Fruit fly (Drosophila melanogaster) whole organism, embryonic: ENCODE measurements around the gene CG43273.

Experiments used
- BtbVII ChIP-seq: fragments of 200-800 bp; sonication (Bioruptor generic); optimal IDR thresholded peaks from 3 replicates; lab custom pipeline; 2017; ENCODE audit warnings: missing biosample characterization, mild to moderate bottlenecking, missing genetic modification characterization
- CG10209 ChIP-seq: fragments of 200-800 bp; sonication (Bioruptor generic); optimal IDR thresholded peaks from 3 replicates; lab custom pipeline; 2017; ENCODE audit warnings: missing biosample characterization, mild to moderate bottlenecking, missing genetic modification characterization, missing genetic modification reagents
- CG12769 ChIP-seq: fragments of 200-800 bp; sonication (Bioruptor generic); optimal IDR thresholded peaks from 2 replicates; lab custom pipeline; 2019; ENCODE audit warnings: missing biosample characterization, mild to moderate bottlenecking, missing genetic modification characterization, moderate library complexity
- CG13123 ChIP-seq: fragments of 200-800 bp; sonication (Bioruptor generic); optimal IDR thresholded peaks from 2 replicates; lab custom pipeline; 2016; ENCODE audit warnings: missing biosample characterization, missing genetic modification characterization
- CG1603 ChIP-seq: fragments of 200-800 bp; sonication (Bioruptor generic); optimal IDR thresholded peaks from 2 replicates; lab custom pipeline; 2019; ENCODE audit warnings: missing biosample characterization, mild to moderate bottlenecking, missing genetic modification characterization, moderate library complexity
- CG16779 ChIP-seq: fragments of 200-800 bp; sonication (Bioruptor generic); IDR thresholded peaks from 2 replicates; pipeline ENCODE4 v1.3.6; 2022; ENCODE audit warnings: missing biosample characterization, missing genetic modification characterization
- CG16815 ChIP-seq: fragments of 200-800 bp; sonication (Bioruptor generic); optimal IDR thresholded peaks from 3 replicates; lab custom pipeline; 2017; ENCODE audit warnings: missing biosample characterization, mild to moderate bottlenecking, missing genetic modification characterization
- CG31365 ChIP-seq: fragments of 200-800 bp; sonication (Bioruptor generic); optimal IDR thresholded peaks from 2 replicates; lab custom pipeline; 2018; ENCODE audit warnings: missing biosample characterization, mild to moderate bottlenecking, missing genetic modification characterization
- CG33557 ChIP-seq: fragments of 200-800 bp; sonication (Bioruptor generic); optimal IDR thresholded peaks from 2 replicates; lab custom pipeline; 2019; ENCODE audit warnings: missing biosample characterization, mild to moderate bottlenecking, missing genetic modification characterization, moderate library complexity
- CG43689 ChIP-seq: fragments of 200-800 bp; sonication (Bioruptor generic); IDR thresholded peaks from 2 replicates; pipeline ENCODE4 v1.3.6; 2022; ENCODE audit warnings: missing biosample characterization, missing genetic modification characterization
- CG4404 ChIP-seq: fragments of 200-800 bp; sonication (Bioruptor generic); IDR thresholded peaks from 2 replicates; pipeline ENCODE4 v1.3.6; 2022; ENCODE audit warnings: missing biosample characterization, missing genetic modification characterization
- CG6175 ChIP-seq: fragments of 200-800 bp; sonication (Bioruptor generic); IDR thresholded peaks from 3 replicates; pipeline ENCODE4 v1.3.6; 2022; ENCODE audit warnings: missing biosample characterization, missing genetic modification characterization
- CG6254 ChIP-seq: fragments of 200-800 bp; sonication (Bioruptor generic); optimal IDR thresholded peaks from 3 replicates; lab custom pipeline; 2017; ENCODE audit warnings: mild to moderate bottlenecking, missing biosample characterization, missing genetic modification reagents, missing genetic modification characterization
- CG7271 ChIP-seq: fragments of 200-800 bp; sonication (Bioruptor generic); optimal IDR thresholded peaks from 2 replicates; lab custom pipeline; 2018; ENCODE audit warnings: missing biosample characterization, mild to moderate bottlenecking, missing genetic modification characterization, moderate library complexity
- CG7839 ChIP-seq: fragments of 200-800 bp; sonication (Bioruptor generic); optimal IDR thresholded peaks from 3 replicates; lab custom pipeline; 2018; ENCODE audit warnings: missing biosample characterization, mild to moderate bottlenecking, missing genetic modification characterization, moderate library complexity
- CG7928 ChIP-seq: fragments of 200-800 bp; sonication (Bioruptor generic); optimal IDR thresholded peaks from 2 replicates; lab custom pipeline; 2017; ENCODE audit warnings: missing biosample characterization, mild to moderate bottlenecking, missing genetic modification characterization
- CoRest ChIP-seq: fragments of 200-800 bp; sonication (Bioruptor generic); optimal IDR thresholded peaks from 3 replicates; lab custom pipeline; 2018; ENCODE audit warnings: missing biosample characterization, mild to moderate bottlenecking, missing genetic modification characterization, moderate library complexity
- CrebB ChIP-seq: fragments of 200-800 bp; sonication (Bioruptor generic); optimal IDR thresholded peaks from 3 replicates; lab custom pipeline; 2018; ENCODE audit warnings: missing biosample characterization, mild to moderate bottlenecking, missing genetic modification characterization
- Dip3 ChIP-seq: fragments of 200-800 bp; sonication (Bioruptor generic); optimal IDR thresholded peaks from 3 replicates; lab custom pipeline; 2016; ENCODE audit warnings: missing biosample characterization, missing genetic modification characterization
- Dref ChIP-seq: fragments of 200-800 bp; sonication (Bioruptor generic); IDR thresholded peaks from 2 replicates; pipeline ENCODE4 v1.3.6; 2022; ENCODE audit warnings: missing biosample characterization, missing genetic modification characterization
- HLH4C ChIP-seq: fragments of 200-800 bp; sonication (Bioruptor generic); IDR thresholded peaks from 3 replicates; pipeline ENCODE4 v1.3.6; 2022; ENCODE audit warnings: missing biosample characterization, missing genetic modification characterization; ENCODE audit not compliant: partially characterized antibody
- Kr ChIP-seq: fragments of 200-800 bp; sonication (Bioruptor generic); optimal IDR thresholded peaks from 2 replicates; lab custom pipeline; 2017; ENCODE audit warnings: missing biosample characterization, mild to moderate bottlenecking, missing genetic modification characterization
- Lpt ChIP-seq: fragments of >200 bp; optimal IDR thresholded peaks from 2 replicates; lab custom pipeline; 2018; ENCODE audit warnings: missing biosample characterization, missing genetic modification characterization
- MBD-R2 ChIP-seq: fragments of 200-800 bp; sonication (Bioruptor generic); IDR thresholded peaks from 2 replicates; pipeline ENCODE4 v1.3.6; 2022; ENCODE audit warnings: missing biosample characterization, missing genetic modification characterization
- NK7.1 ChIP-seq: fragments of 200-800 bp; sonication (Bioruptor generic); optimal IDR thresholded peaks from 3 replicates; lab custom pipeline; 2016; ENCODE audit warnings: missing biosample characterization, missing genetic modification characterization
- Oaz ChIP-seq: fragments of 200-800 bp; sonication (Bioruptor generic); IDR thresholded peaks from 2 replicates; pipeline ENCODE4 v1.3.6; 2022; ENCODE audit warnings: missing biosample characterization, missing genetic modification characterization
- Sry-β ChIP-seq: fragments of 200-800 bp; sonication (Bioruptor generic); optimal IDR thresholded peaks from 2 replicates; lab custom pipeline; 2018; ENCODE audit warnings: missing biosample characterization, mild to moderate bottlenecking, missing genetic modification characterization, moderate library complexity
- Sry-δ ChIP-seq: fragments of 200-800 bp; sonication (Bioruptor generic); optimal IDR thresholded peaks from 2 replicates; lab custom pipeline; 2016; ENCODE audit warnings: missing biosample characterization, missing genetic modification characterization
- Vsx1 ChIP-seq: fragments of 200-800 bp; sonication (Bioruptor generic); optimal IDR thresholded peaks from 2 replicates; lab custom pipeline; 2017; ENCODE audit warnings: missing biosample characterization, mild to moderate bottlenecking, missing genetic modification characterization, missing genetic modification reagents
- aop ChIP-seq: fragments of 200-800 bp; sonication (Bioruptor generic); IDR thresholded peaks from 2 replicates; pipeline ENCODE4 v1.3.6; 2022; ENCODE audit warnings: missing biosample characterization, missing genetic modification characterization
- ap ChIP-seq: fragments of 200-800 bp; sonication (Bioruptor generic); IDR thresholded peaks from 2 replicates; pipeline ENCODE4 v1.3.6; 2022; ENCODE audit warnings: missing biosample characterization, missing genetic modification characterization
- chm ChIP-seq: fragments of 200-800 bp; sonication (Bioruptor generic); IDR thresholded peaks from 2 replicates; pipeline ENCODE4 v1.3.6; 2022; ENCODE audit warnings: missing biosample characterization, missing genetic modification characterization
- corto ChIP-seq: fragments of 200-800 bp; sonication (Bioruptor generic); optimal IDR thresholded peaks from 2 replicates; lab custom pipeline; 2016; ENCODE audit warnings: missing biosample characterization, mild to moderate bottlenecking, missing genetic modification characterization, moderate library complexity
- dpn ChIP-seq, 2 experiments: fragments of 200-800 bp; sonication (Bioruptor generic); optimal IDR thresholded peaks; 3 replicates each; lab custom pipeline; 2016; ENCODE audit warnings: missing biosample characterization in 2 of 2, missing genetic modification characterization in 2 of 2
- esg ChIP-seq: fragments of 200-800 bp; sonication (Bioruptor generic); conservative IDR thresholded peaks from 2 replicates; pipeline ENCODE4 v1.3.6; 2022; ENCODE audit warnings: missing biosample characterization, missing genetic modification characterization
- exex ChIP-seq: fragments of 200-800 bp; sonication (Bioruptor generic); optimal IDR thresholded peaks from 4 replicates; lab custom pipeline; 2018; ENCODE audit warnings: missing biosample characterization, mild to moderate bottlenecking, missing genetic modification characterization, moderate library complexity
- ham ChIP-seq: fragments of 200-800 bp; sonication (Bioruptor generic); IDR thresholded peaks from 2 replicates; pipeline ENCODE4 v1.3.6; 2022; ENCODE audit warnings: missing biosample characterization, missing genetic modification characterization
- insv ChIP-seq, 2 experiments: fragments of 200-800 bp; sonication (Bioruptor generic); optimal IDR thresholded peaks; 3 replicates each; lab custom pipeline; 2016 to 2018; ENCODE audit warnings: missing biosample characterization in 2 of 2, missing genetic modification characterization in 2 of 2
- klu ChIP-seq: fragments of 200-800 bp; sonication (Bioruptor generic); IDR thresholded peaks from 2 replicates; pipeline ENCODE4 v1.3.6; 2022; ENCODE audit warnings: missing biosample characterization, missing genetic modification characterization
- mld ChIP-seq: fragments of 200-800 bp; sonication (Bioruptor generic); IDR thresholded peaks from 3 replicates; pipeline ENCODE4 v1.3.6; 2022; ENCODE audit warnings: missing biosample characterization, missing genetic modification characterization; ENCODE audit not compliant: partially characterized antibody
- row ChIP-seq: fragments of 200-800 bp; sonication (Bioruptor generic); IDR thresholded peaks from 3 replicates; pipeline ENCODE4 v1.3.6; 2022; ENCODE audit warnings: missing biosample characterization, missing genetic modification characterization
- salm ChIP-seq: fragments of 200-800 bp; sonication (Bioruptor generic); optimal IDR thresholded peaks from 2 replicates; lab custom pipeline; 2018; ENCODE audit warnings: missing biosample characterization, mild to moderate bottlenecking, missing genetic modification characterization
- sug ChIP-seq: fragments of 200-800 bp; optimal IDR thresholded peaks from 2 replicates; lab custom pipeline; 2019; ENCODE audit warnings: missing biosample characterization, mild to moderate bottlenecking, missing genetic modification characterization, moderate library complexity
- tgo ChIP-seq: fragments of 200-800 bp; sonication (Bioruptor generic); IDR thresholded peaks from 3 replicates; pipeline ENCODE4 v1.3.6; 2022; ENCODE audit warnings: missing biosample characterization, missing genetic modification characterization
- tio ChIP-seq: fragments of 200-800 bp; sonication (Bioruptor generic); optimal IDR thresholded peaks from 2 replicates; lab custom pipeline; 2017; ENCODE audit warnings: missing biosample characterization, missing genetic modification characterization, inconsistent platforms
- tll ChIP-seq, 2 experiments: fragments of 200-800 bp in 1 of 2; fragments of >200 bp in 1 of 2; sonication (Bioruptor generic) in 1 of 2; optimal IDR thresholded peaks; 2 replicates each; lab custom pipeline; 2017 to 2019; ENCODE audit warnings: missing biosample characterization in 2 of 2, missing genetic modification characterization in 2 of 2, mild to moderate bottlenecking in 1 of 2, moderate library complexity in 1 of 2
- wdn ChIP-seq: fragments of 200-800 bp; sonication (Bioruptor generic); IDR thresholded peaks from 2 replicates; pipeline ENCODE4 v1.3.6; 2022; ENCODE audit warnings: missing biosample characterization, missing genetic modification characterization
- z ChIP-seq: fragments of 200-800 bp; sonication (Bioruptor generic); IDR thresholded peaks from 3 replicates; pipeline ENCODE4 v1.3.6; 2022; ENCODE audit warnings: missing biosample characterization, missing genetic modification characterization
- zen2 ChIP-seq: fragments of 200-800 bp; sonication (Bioruptor generic); IDR thresholded peaks from 3 replicates; pipeline ENCODE4 v1.3.6; 2022; ENCODE audit warnings: missing biosample characterization, missing genetic modification characterization; ENCODE audit not compliant: partially characterized antibody
- zfh1 ChIP-seq: fragments of 200-800 bp; sonication (Bioruptor generic); IDR thresholded peaks from 3 replicates; pipeline ENCODE4 v1.3.6; 2022; ENCODE audit warnings: missing biosample characterization, missing genetic modification characterization

Gene CG43273

dm6 chr3R:24809576-24810279 is 20.4 kb upstream of the CG43273 start (continued):
- TF ChIP-seq CoRest (tag; lab: Kevin White, UChicago) (no peak), tio (no peak), CG10209 (GFP tag; lab: Kevin White, UChicago) (peak; percentile 63), CG1603 (no peak), salm (tag; lab: Kevin White, UChicago) (peak; percentile 57), dpn (GFP tag; optimal IDR thresholded peaks at IDR 0.05; lab: Kevin White, UChicago) (no peak), chm (GFP tag; lab: Robert Waterston, UW) (no peak), CG43689 (no peak), mld (GFP tag; lab: Robert Waterston, UW) (no peak), insv (GFP tag; optimal IDR thresholded peaks at IDR 0.05; lab: Kevin White, UChicago) (peak in 1 of 2 experiments; percentile 19), zfh1 (GFP tag; lab: Robert Waterston, UW) (no peak), z (GFP tag; lab: Robert Waterston, UW) (no peak), klu (GFP tag; lab: Robert Waterston, UW) (no peak), ap (GFP tag; lab: Robert Waterston, UW) (no peak), CG7928 (GFP tag; lab: Kevin White, UChicago) (peak; percentile 3), ham (GFP tag; lab: Robert Waterston, UW) (no peak), Kr (GFP tag; lab: Kevin White, UChicago) (no peak), row (GFP tag; lab: Robert Waterston, UW) (0 out of 3 replicates have a peak, but pooled peaks have one; percentile 7), CG16779 (GFP tag; lab: Robert Waterston, UW) (no peak), Sry-δ (GFP tag; lab: Kevin White, UChicago) (no peak), CrebB (tag; lab: Kevin White, UChicago) (peak; percentile 59), CG7271 (peak; percentile 48), MBD-R2 (GFP tag; lab: Robert Waterston, UW) (no peak), CG4404 (GFP tag; lab: Robert Waterston, UW) (no peak), corto (no peak), sug (peak; percentile 44), Oaz (GFP tag; lab: Robert Waterston, UW) (no peak), tll (GFP tag; optimal IDR thresholded peaks at IDR 0.05; lab: Kevin White, UChicago) (no peak), tgo (GFP tag; lab: Robert Waterston, UW) (no peak), Vsx1 (GFP tag; lab: Kevin White, UChicago) (peak; percentile 67), CG12769 (tag; lab: Kevin White, UChicago) (no peak), BtbVII (GFP tag; lab: Kevin White, UChicago) (peak; percentile 82), Dref (GFP tag; lab: Robert Waterston, UW) (no peak), exex (peak; percentile 90), Sry-β (GFP tag; lab: Kevin White, UChicago) (peak; percentile 31), CG7839 (tag; lab: Kevin White, UChicago) (no peak), CG13123 (GFP tag; lab: Kevin White, UChicago) (no peak), Dip3 (GFP tag; lab: Kevin White, UChicago) (no peak), CG6254 (peak; percentile 27), aop (GFP tag; lab: Robert Waterston, UW) (no peak), HLH4C (GFP tag; lab: Robert Waterston, UW) (no peak), zen2 (GFP tag; lab: Robert Waterston, UW) (no peak), CG16815 (no peak), CG6175 (no peak), CG31365 (tag; lab: Kevin White, UChicago) (peak; percentile 45), esg (GFP tag; lab: Robert Waterston, UW) (no peak), Lpt (GFP tag; lab: Kevin White, UChicago) (no peak), NK7.1 (GFP tag; lab: Kevin White, UChicago) (no peak), CG33557 (GFP tag; lab: Kevin White, UChicago) (peak; percentile 65), wdn (GFP tag; lab: Robert Waterston, UW) (no peak)
